Worm (Caenorhabditis elegans) whole organism, L1 larva: ENCODE measurements around the gene clec-226.
A peak's percentile ranks its signal among the peaks of the same experiment; 100 is the strongest.

ENCODE experiments used
- C16A3.4 ChIP-seq: fragments of 150-350 bp; optimal IDR thresholded peaks from 2 replicates; lab custom pipeline; 2014; ENCODE audit warnings: missing biosample characterization, missing genetic modification characterization
- C34B4.2 ChIP-seq: sonication (generic microtip); optimal IDR thresholded peaks from 2 replicates; lab custom pipeline; 2017; ENCODE audit warnings: mild to moderate bottlenecking, missing genetic modification characterization, missing compliant biosample characterization
- F16B12.6 ChIP-seq: fragments of 150-350 bp; optimal IDR thresholded peaks from 2 replicates; lab custom pipeline; 2014; ENCODE audit warnings: missing biosample characterization, missing genetic modification characterization
- aha-1 ChIP-seq: fragments of 150-350 bp; optimal IDR thresholded peaks from 2 replicates; lab custom pipeline; 2014; ENCODE audit warnings: missing biosample characterization, missing genetic modification characterization
- alr-1 ChIP-seq: fragments of 200-800 bp; sonication (Bioruptor generic); optimal IDR thresholded peaks from 2 replicates; lab custom pipeline; 2018; ENCODE audit warnings: borderline replicate concordance, mild to moderate bottlenecking, missing genetic modification characterization, missing compliant biosample characterization
- aly-2 ChIP-seq: fragments of 150-350 bp; optimal IDR thresholded peaks from 2 replicates; lab custom pipeline; 2014; ENCODE audit warnings: missing biosample characterization, missing genetic modification characterization
- blmp-1 ChIP-seq: fragments of 150-350 bp; optimal IDR thresholded peaks from 2 replicates; lab custom pipeline; 2014; ENCODE audit warnings: missing biosample characterization, missing genetic modification characterization
- ceh-82 ChIP-seq, 3 experiments: fragments of 150-350 bp in 1 of 3; sonication (generic microtip) in 2 of 3; optimal IDR thresholded peaks; 2 replicates each; lab custom pipeline; 2014 to 2017; ENCODE audit warnings: missing biosample characterization in 3 of 3, missing genetic modification characterization in 3 of 3
- ceh-90 ChIP-seq: sonication (generic microtip); optimal IDR thresholded peaks from 2 replicates; lab custom pipeline; 2016; ENCODE audit warnings: missing genetic modification characterization, missing compliant biosample characterization
- ces-1 ChIP-seq: fragments of 150-350 bp; optimal IDR thresholded peaks from 2 replicates; lab custom pipeline; 2014; ENCODE audit warnings: missing biosample characterization, missing genetic modification reagents, missing genetic modification characterization
- dpl-1 ChIP-seq, 3 experiments: fragments of 150-350 bp in 2 of 3; sonication (generic microtip) in 1 of 3; optimal IDR thresholded peaks; 2 replicates each; lab custom pipeline; 2014 to 2017; ENCODE audit warnings: missing biosample characterization in 3 of 3, missing genetic modification characterization in 3 of 3, missing genetic modification reagents in 3 of 3
- efl-1 ChIP-seq, 4 experiments: fragments of 150-350 bp; optimal IDR thresholded peaks in 3 of 4; peaks in 1 of 4; 1 replicate in 1 of 4; 2 replicates in 3 of 4; lab custom pipeline; 2014; ENCODE audit warnings: missing biosample characterization in 2 of 4, missing genetic modification characterization in 2 of 4, missing genetic modification reagents in 2 of 4
- efl-3 ChIP-seq: fragments of 200-800 bp; sonication (Bioruptor generic); optimal IDR thresholded peaks from 2 replicates; lab custom pipeline; 2018; ENCODE audit warnings: mild to moderate bottlenecking, missing genetic modification characterization, missing compliant biosample characterization
- egl-27 ChIP-seq, 2 experiments: fragments of 150-350 bp in 1 of 2; sonication (generic microtip); optimal IDR thresholded peaks; 3 replicates each; lab custom pipeline; 2017 to 2018; ENCODE audit warnings: missing biosample characterization in 2 of 2, missing genetic modification characterization in 2 of 2, missing genetic modification reagents in 2 of 2
- elt-3 ChIP-seq, 6 experiments: fragments of 150-350 bp in 1 of 6; sonication (generic microtip); optimal IDR thresholded peaks; 2 replicates each; lab custom pipeline; 2017 to 2018; ENCODE audit warnings: missing biosample characterization in 6 of 6, missing genetic modification characterization in 6 of 6, inconsistent platforms in 1 of 6
- ets-5 ChIP-seq: fragments of 200-800 bp; sonication (Bioruptor generic); IDR thresholded peaks from 2 replicates; pipeline ENCODE4 v1.3.6; 2022; ENCODE audit warnings: missing genetic modification characterization, missing compliant biosample characterization
- fkh-8 ChIP-seq: sonication (generic microtip); optimal IDR thresholded peaks from 2 replicates; lab custom pipeline; 2016; ENCODE audit warnings: mild to moderate bottlenecking, missing genetic modification characterization, missing compliant biosample characterization
- hlh-4 ChIP-seq: sonication (generic microtip); optimal IDR thresholded peaks from 2 replicates; lab custom pipeline; 2016; ENCODE audit warnings: mild to moderate bottlenecking, missing genetic modification characterization, missing compliant biosample characterization
- irx-1 ChIP-seq: sonication (generic microtip); optimal IDR thresholded peaks from 2 replicates; lab custom pipeline; 2016; ENCODE audit warnings: missing genetic modification characterization, missing compliant biosample characterization
- jun-1 ChIP-seq: fragments of 150-350 bp; optimal IDR thresholded peaks from 2 replicates; lab custom pipeline; 2014; ENCODE audit warnings: missing biosample characterization, missing genetic modification reagents, missing genetic modification characterization
- lin-14 ChIP-seq: fragments of 200-800 bp; sonication (Bioruptor generic); optimal IDR thresholded peaks from 2 replicates; lab custom pipeline; 2018; ENCODE audit warnings: mild to moderate bottlenecking, missing genetic modification characterization, moderate library complexity, missing compliant biosample characterization
- lin-35 ChIP-seq, 2 experiments: fragments of 150-350 bp; optimal IDR thresholded peaks; 2 replicates each; lab custom pipeline; 2014; ENCODE audit warnings: missing biosample characterization in 2 of 2, missing genetic modification characterization in 2 of 2, missing genetic modification reagents in 2 of 2
- lin-39 ChIP-seq: fragments of 150-350 bp; optimal IDR thresholded peaks from 2 replicates; lab custom pipeline; 2014; ENCODE audit warnings: missing biosample characterization, missing genetic modification reagents, missing genetic modification characterization
- lir-3 ChIP-seq: sonication (generic microtip); optimal IDR thresholded peaks from 2 replicates; lab custom pipeline; 2016; ENCODE audit warnings: mild to moderate bottlenecking, missing genetic modification characterization, moderate library complexity, missing compliant biosample characterization; ENCODE audit not compliant: poor library complexity
- mdl-1 ChIP-seq, 2 experiments: fragments of 150-350 bp; optimal IDR thresholded peaks; 2 replicates each; lab custom pipeline; 2014 to 2017; ENCODE audit warnings: missing biosample characterization in 2 of 2, missing genetic modification characterization in 2 of 2, inconsistent platforms in 1 of 2
- nhr-11 ChIP-seq: fragments of 150-350 bp; optimal IDR thresholded peaks from 2 replicates; lab custom pipeline; 2014; ENCODE audit warnings: missing biosample characterization, missing genetic modification characterization
- nhr-12 ChIP-seq: sonication (generic microtip); optimal IDR thresholded peaks from 2 replicates; lab custom pipeline; 2017; ENCODE audit warnings: missing biosample characterization, missing genetic modification characterization
- nhr-237 ChIP-seq: fragments of 150-350 bp; optimal IDR thresholded peaks from 2 replicates; lab custom pipeline; 2014; ENCODE audit warnings: missing biosample characterization, missing genetic modification characterization
- nhr-77 ChIP-seq: fragments of 150-350 bp; optimal IDR thresholded peaks from 2 replicates; lab custom pipeline; 2014; ENCODE audit warnings: missing biosample characterization, missing genetic modification characterization
- nhr-84 ChIP-seq: sonication (generic microtip); optimal IDR thresholded peaks from 2 replicates; lab custom pipeline; 2017; ENCODE audit warnings: missing biosample characterization, missing genetic modification characterization
- nhr-85 ChIP-seq: sonication (generic microtip); peaks from one replicate; lab custom pipeline; 2016; ENCODE audit warnings: missing genetic modification characterization, inconsistent platforms, missing compliant biosample characterization
- pax-3 ChIP-seq: fragments of 200-800 bp; sonication (Bioruptor generic); optimal IDR thresholded peaks from 2 replicates; lab custom pipeline; 2018; ENCODE audit warnings: mild to moderate bottlenecking, missing genetic modification characterization, moderate library complexity, missing compliant biosample characterization
- skn-1 ChIP-seq: fragments of 150-350 bp; optimal IDR thresholded peaks from 2 replicates; lab custom pipeline; 2014; ENCODE audit warnings: missing biosample characterization, missing genetic modification characterization
- snpc-4 ChIP-seq: fragments of 150-350 bp; optimal IDR thresholded peaks from 2 replicates; lab custom pipeline; 2014; ENCODE audit warnings: missing biosample characterization, missing genetic modification characterization
- sptf-1 ChIP-seq: fragments of 150-350 bp; optimal IDR thresholded peaks from 2 replicates; lab custom pipeline; 2014; ENCODE audit warnings: missing biosample characterization, missing genetic modification characterization
- tbx-2 ChIP-seq: sonication (generic microtip); optimal IDR thresholded peaks from 2 replicates; lab custom pipeline; 2016; ENCODE audit warnings: missing genetic modification characterization, missing compliant biosample characterization
- tlp-1 ChIP-seq: fragments of 150-350 bp; optimal IDR thresholded peaks from 2 replicates; lab custom pipeline; 2014; ENCODE audit warnings: missing biosample characterization, missing genetic modification characterization
- unc-30 ChIP-seq: sonication (generic microtip); optimal IDR thresholded peaks from 2 replicates; lab custom pipeline; 2017; ENCODE audit warnings: missing biosample characterization, missing genetic modification characterization
- unc-86 ChIP-seq: sonication (generic microtip); optimal IDR thresholded peaks from 2 replicates; lab custom pipeline; 2016; ENCODE audit warnings: missing genetic modification characterization, missing compliant biosample characterization
- zip-4 ChIP-seq: fragments of 200-800 bp; sonication (Bioruptor generic); optimal IDR thresholded peaks from 2 replicates; lab custom pipeline; 2018; ENCODE audit warnings: mild to moderate bottlenecking, missing genetic modification characterization, moderate library complexity, missing compliant biosample characterization
- ztf-4 ChIP-seq: fragments of 150-350 bp; optimal IDR thresholded peaks from 2 replicates; lab custom pipeline; 2014; ENCODE audit warnings: missing biosample characterization, missing genetic modification characterization

Gene clec-226

ce11 chrV:13961927-13962419, 15.2 kb downstream of the clec-226 start, which contains the start of the genes algn-13 and R10D12.13 (continued):
- TF ChIP-seq dpl-1 (GFP tag; optimal IDR thresholded peaks at IDR 0.05; lab: Kevin White, UChicago) (peak; percentile 64 to 71 (median 67)), irx-1 (tag; lab: Kevin White, UChicago) (peak; percentile 8), aha-1 (tag; lab: Kevin White, UChicago) (no peak), nhr-85 (tag; lab: Kevin White, UChicago) (peak; percentile 74), blmp-1 (tag; lab: Kevin White, UChicago) (peak; percentile 49), sptf-1 (no peak), tlp-1 (tag; lab: Kevin White, UChicago) (no peak), mdl-1 (tag; optimal IDR thresholded peaks at IDR 0.05; lab: Kevin White, UChicago) (no peak), efl-3 (no peak), C34B4.2 (tag; lab: Kevin White, UChicago) (no peak), tbx-2 (tag; lab: Kevin White, UChicago) (peak; percentile 36)

ce11 chrV:13963279-13963976, 16.7 kb downstream of the clec-226 start, which contains the start of gene sao-1:
Gene sao-1, plus strand, starts transcription at chrV:13963926.
- TF ChIP-seq lin-14: peak; percentile 56
- TF ChIP-seq blmp-1 (tag; lab: Kevin White, UChicago): peak; percentile 98
- no peak for TF ChIP-seq ztf-4 (tag; lab: Kevin White, UChicago)
- TF ChIP-seq elt-3 (tag; optimal IDR thresholded peaks at IDR 0.05; lab: Kevin White, UChicago): peak in 2 of 6 experiments; percentile 10 to 20
- TF ChIP-seq nhr-85 (tag; lab: Kevin White, UChicago): peak; percentile 81
- TF ChIP-seq, all 84 proteins: peak for 4

ce11 chrV:13980807-13981206, 34.0 kb downstream of the clec-226 start, which contains the start of gene eol-1:
Gene eol-1, minus strand, starts transcription at chrV:13980907.
- no peak for TF ChIP-seq efl-1 (optimal IDR thresholded peaks at IDR 0.05; lab: Kevin White, UChicago)
- TF ChIP-seq efl-1 (GFP tag; optimal IDR thresholded peaks at IDR 0.05 in 1 of 2; lab: Kevin White, UChicago): peak in 1 of 2 experiments; percentile 81
- no peak for TF ChIP-seq F16B12.6 (tag; lab: Kevin White, UChicago)
- no peak for TF ChIP-seq ztf-4 (tag; lab: Kevin White, UChicago)
- TF ChIP-seq egl-27 (tag; optimal IDR thresholded peaks at IDR 0.05; lab: Kevin White, UChicago): no peak
- TF ChIP-seq ceh-90 (tag; lab: Kevin White, UChicago): no peak

ce11 chrV:13981677-13982076, 34.9 kb downstream of the clec-226 start:
- TF ChIP-seq elt-3 (tag; optimal IDR thresholded peaks at IDR 0.05; lab: Kevin White, UChicago) (no peak), lin-14 (no peak), nhr-237 (tag; lab: Kevin White, UChicago) (no peak), unc-86 (no peak), blmp-1 (tag; lab: Kevin White, UChicago) (no peak), jun-1 (tag; lab: Kevin White, UChicago) (no peak), lir-3 (tag; lab: Kevin White, UChicago) (no peak), alr-1 (no peak), snpc-4 (tag; lab: Kevin White, UChicago) (no peak), skn-1 (no peak), nhr-11 (no peak), ces-1 (GFP tag; lab: Kevin White, UChicago) (no peak), ztf-4 (tag; lab: Kevin White, UChicago) (no peak), nhr-77 (tag; lab: Kevin White, UChicago) (no peak), efl-1 (optimal IDR thresholded peaks at IDR 0.05; lab: Kevin White, UChicago) (no peak), efl-1 (GFP tag; optimal IDR thresholded peaks at IDR 0.05 in 1 of 2; lab: Kevin White, UChicago) (no peak), ceh-82 (tag; optimal IDR thresholded peaks at IDR 0.05; lab: Kevin White, UChicago) (no peak), ets-5 (GFP tag; lab: Robert Waterston, UW) (no peak), unc-30 (tag; lab: Kevin White, UChicago) (no peak)

ce11 chrV:13984828-13985227, 38.1 kb downstream of the clec-226 start, which contains the start of gene end-1:
Gene end-1, plus strand, starts transcription at chrV:13985128.
- TF ChIP-seq nhr-12 (tag; lab: Kevin White, UChicago) (no peak), ces-1 (GFP tag; lab: Kevin White, UChicago) (no peak), pax-3 (no peak), hlh-4 (tag; lab: Kevin White, UChicago) (no peak), blmp-1 (tag; lab: Kevin White, UChicago) (no peak), C16A3.4 (no peak), aly-2 (tag; lab: Kevin White, UChicago) (no peak), nhr-84 (tag; lab: Kevin White, UChicago) (no peak), zip-4 (GFP tag; lab: Kevin White, UChicago) (no peak), lin-35 (GFP tag; optimal IDR thresholded peaks at IDR 0.05; lab: Kevin White, UChicago) (no peak), sptf-1 (no peak), lin-39 (no peak), fkh-8 (tag; lab: Kevin White, UChicago) (no peak), skn-1 (no peak), tbx-2 (tag; lab: Kevin White, UChicago) (no peak), ceh-82 (tag; optimal IDR thresholded peaks at IDR 0.05; lab: Kevin White, UChicago) (no peak), unc-30 (tag; lab: Kevin White, UChicago) (no peak), efl-3 (no peak), ets-5 (GFP tag; lab: Robert Waterston, UW) (no peak)
